Fruit fly (Drosophila melanogaster) whole organism, embryonic: ENCODE data around the gene CG9586.

Experiments used
- Aef1 ChIP-seq: fragments of 200-800 bp; sonication (Bioruptor generic); IDR thresholded peaks from 3 replicates; pipeline ENCODE4 v1.3.6; 2022; ENCODE audit warnings: missing biosample characterization, missing genetic modification characterization
- Bdp1 ChIP-seq: fragments of 200-800 bp; sonication (Bioruptor generic); optimal IDR thresholded peaks from 3 replicates; lab custom pipeline; 2016; ENCODE audit warnings: missing biosample characterization, missing genetic modification characterization
- BtbVII ChIP-seq: fragments of 200-800 bp; sonication (Bioruptor generic); optimal IDR thresholded peaks from 3 replicates; lab custom pipeline; 2017; ENCODE audit warnings: missing biosample characterization, mild to moderate bottlenecking, missing genetic modification characterization
- CG10209 ChIP-seq: fragments of 200-800 bp; sonication (Bioruptor generic); optimal IDR thresholded peaks from 3 replicates; lab custom pipeline; 2017; ENCODE audit warnings: missing biosample characterization, mild to moderate bottlenecking, missing genetic modification characterization, missing genetic modification reagents
- CG10267 ChIP-seq: fragments of 200-800 bp; sonication (Bioruptor generic); optimal IDR thresholded peaks from 2 replicates; lab custom pipeline; 2018; ENCODE audit warnings: missing biosample characterization, mild to moderate bottlenecking, missing genetic modification characterization, moderate library complexity
- CG10431 ChIP-seq: fragments of 200-800 bp; sonication (Bioruptor generic); optimal IDR thresholded peaks from 3 replicates; lab custom pipeline; 2018; ENCODE audit warnings: missing biosample characterization, mild to moderate bottlenecking, missing genetic modification characterization
- CG11560 ChIP-seq: fragments of 200-800 bp; sonication (Bioruptor generic); IDR thresholded peaks from 3 replicates; pipeline ENCODE4 v1.3.6; 2022; ENCODE audit warnings: missing biosample characterization, missing genetic modification characterization
- CG11696 ChIP-seq: fragments of 200-800 bp; sonication (Bioruptor generic); IDR thresholded peaks from 2 replicates; pipeline ENCODE4 v1.3.6; 2022; ENCODE audit warnings: missing biosample characterization, missing genetic modification characterization
- CG11723 ChIP-seq: fragments of 200-800 bp; sonication (Bioruptor generic); optimal IDR thresholded peaks from 2 replicates; lab custom pipeline; 2017; ENCODE audit warnings: missing biosample characterization, mild to moderate bottlenecking, missing genetic modification characterization
- CG15479 ChIP-seq: fragments of 200-800 bp; sonication (Bioruptor generic); optimal IDR thresholded peaks from 3 replicates; lab custom pipeline; 2019; ENCODE audit warnings: missing biosample characterization, mild to moderate bottlenecking, missing genetic modification characterization, moderate library complexity
- CG30020 ChIP-seq: fragments of 200-800 bp; optimal IDR thresholded peaks from 2 replicates; lab custom pipeline; 2019; ENCODE audit warnings: missing biosample characterization, mild to moderate bottlenecking, missing genetic modification characterization, moderate library complexity
- CG31441 ChIP-seq: fragments of 200-800 bp; sonication (Bioruptor generic); IDR thresholded peaks from 2 replicates; pipeline ENCODE4 v1.3.6; 2022; ENCODE audit warnings: missing biosample characterization, missing genetic modification characterization
- CG3281 ChIP-seq: fragments of 200-800 bp; sonication (Bioruptor generic); optimal IDR thresholded peaks from 3 replicates; lab custom pipeline; 2017; ENCODE audit warnings: missing biosample characterization, mild to moderate bottlenecking, missing genetic modification characterization
- CG4424 ChIP-seq: fragments of 200-800 bp; sonication (Bioruptor generic); optimal IDR thresholded peaks from 3 replicates; lab custom pipeline; 2016; ENCODE audit warnings: missing biosample characterization, missing genetic modification characterization
- CG4617 ChIP-seq: fragments of 200-800 bp; sonication (Bioruptor generic); optimal IDR thresholded peaks from 3 replicates; lab custom pipeline; 2016; ENCODE audit warnings: missing biosample characterization, missing genetic modification characterization, borderline replicate concordance
- CG4730 ChIP-seq: fragments of 200-800 bp; sonication (Bioruptor generic); IDR thresholded peaks from 2 replicates; pipeline ENCODE4 v1.3.6; 2022; ENCODE audit warnings: missing biosample characterization, missing genetic modification characterization
- CG8089 ChIP-seq: fragments of 200-800 bp; sonication (Bioruptor generic); optimal IDR thresholded peaks from 3 replicates; lab custom pipeline; 2016; ENCODE audit warnings: missing biosample characterization, missing genetic modification characterization
- CG8944 ChIP-seq: fragments of 200-800 bp; sonication (Bioruptor generic); optimal IDR thresholded peaks from 3 replicates; lab custom pipeline; 2016; ENCODE audit warnings: missing biosample characterization, missing genetic modification characterization
- CG9727 ChIP-seq: fragments of 200-800 bp; sonication (Bioruptor generic); optimal IDR thresholded peaks from 3 replicates; lab custom pipeline; 2017; ENCODE audit warnings: missing biosample characterization, mild to moderate bottlenecking, missing genetic modification characterization
- CTCF ChIP-seq: fragments of 200-800 bp; sonication (Bioruptor generic); optimal IDR thresholded peaks from 2 replicates; lab custom pipeline; 2017; ENCODE audit warnings: missing biosample characterization, mild to moderate bottlenecking, missing genetic modification characterization, moderate library complexity
- Dip3 ChIP-seq: fragments of 200-800 bp; sonication (Bioruptor generic); optimal IDR thresholded peaks from 3 replicates; lab custom pipeline; 2016; ENCODE audit warnings: missing biosample characterization, missing genetic modification characterization
- Dp ChIP-seq: fragments of 200-800 bp; sonication (Bioruptor generic); optimal IDR thresholded peaks from 2 replicates; lab custom pipeline; 2018; ENCODE audit warnings: missing biosample characterization, mild to moderate bottlenecking, missing genetic modification characterization, moderate library complexity
- HHEX ChIP-seq: fragments of 200-800 bp; sonication (Bioruptor generic); optimal IDR thresholded peaks from 3 replicates; lab custom pipeline; 2017; ENCODE audit warnings: missing biosample characterization, mild to moderate bottlenecking, missing genetic modification characterization, missing genetic modification reagents
- HLH4C ChIP-seq: fragments of 200-800 bp; sonication (Bioruptor generic); IDR thresholded peaks from 3 replicates; pipeline ENCODE4 v1.3.6; 2022; ENCODE audit warnings: missing biosample characterization, missing genetic modification characterization; ENCODE audit not compliant: partially characterized antibody
- Kr ChIP-seq: fragments of 200-800 bp; sonication (Bioruptor generic); optimal IDR thresholded peaks from 2 replicates; lab custom pipeline; 2017; ENCODE audit warnings: missing biosample characterization, mild to moderate bottlenecking, missing genetic modification characterization
- Med ChIP-seq: fragments of 200-800 bp; sonication (Bioruptor generic); peaks from one replicate; lab custom pipeline; 2016; ENCODE audit warnings: missing biosample characterization, missing genetic modification characterization, mild to moderate bottlenecking, inconsistent platforms, moderate library complexity
- Rfx ChIP-seq: fragments of 200-800 bp; sonication (Bioruptor generic); IDR thresholded peaks from 2 replicates; pipeline ENCODE4 v1.3.6; 2022; ENCODE audit warnings: missing biosample characterization, missing genetic modification characterization
- Rx ChIP-seq: fragments of 200-800 bp; sonication (Bioruptor generic); IDR thresholded peaks from 2 replicates; pipeline ENCODE4 v1.3.6; 2022; ENCODE audit warnings: missing biosample characterization, missing genetic modification characterization
- Scr ChIP-seq: fragments of 200-800 bp; sonication (Bioruptor generic); IDR thresholded peaks from 2 replicates; pipeline ENCODE4 v1.3.6; 2022; ENCODE audit warnings: missing biosample characterization, missing genetic modification characterization; ENCODE audit not compliant: partially characterized antibody
- bsh ChIP-seq, 2 experiments: fragments of 200-800 bp; sonication (Bioruptor generic); optimal IDR thresholded peaks; 2 replicates each; lab custom pipeline; 2017 to 2018; ENCODE audit warnings: mild to moderate bottlenecking in 2 of 2, missing biosample characterization in 2 of 2, missing genetic modification characterization in 2 of 2, moderate library complexity in 1 of 2
- caup ChIP-seq: fragments of 200-800 bp; sonication (Bioruptor generic); optimal IDR thresholded peaks from 3 replicates; lab custom pipeline; 2017; ENCODE audit warnings: missing biosample characterization, mild to moderate bottlenecking, missing genetic modification characterization, moderate library complexity; ENCODE audit not compliant: severe bottlenecking
- crc ChIP-seq: fragments of 200-800 bp; sonication (Bioruptor generic); optimal IDR thresholded peaks from 2 replicates; lab custom pipeline; 2016; ENCODE audit warnings: missing biosample characterization, missing genetic modification characterization
- disco-r ChIP-seq: fragments of 200-800 bp; sonication (Bioruptor generic); optimal IDR thresholded peaks from 2 replicates; lab custom pipeline; 2016; ENCODE audit warnings: missing biosample characterization, missing genetic modification characterization
- dysf ChIP-seq: fragments of 200-800 bp; sonication (Bioruptor generic); IDR thresholded peaks from 3 replicates; pipeline ENCODE4 v1.3.6; 2022; ENCODE audit warnings: missing biosample characterization, missing genetic modification characterization
- gcm2 ChIP-seq: fragments of 200-800 bp; sonication (Bioruptor generic); optimal IDR thresholded peaks from 2 replicates; lab custom pipeline; 2016; ENCODE audit warnings: missing biosample characterization, missing genetic modification characterization
- hbn ChIP-seq: fragments of 200-800 bp; sonication (Bioruptor generic); IDR thresholded peaks from 2 replicates; pipeline ENCODE4 v1.3.6; 2022; ENCODE audit warnings: missing biosample characterization, missing genetic modification characterization; ENCODE audit not compliant: partially characterized antibody
- kni ChIP-seq: fragments of 200-800 bp; sonication (Bioruptor generic); optimal IDR thresholded peaks from 3 replicates; lab custom pipeline; 2017; ENCODE audit warnings: mild to moderate bottlenecking, missing biosample characterization, missing genetic modification reagents, missing genetic modification characterization
- nerfin-2 ChIP-seq: fragments of 200-800 bp; sonication (Bioruptor generic); IDR thresholded peaks from 2 replicates; pipeline ENCODE4 v1.3.6; 2022; ENCODE audit warnings: missing biosample characterization, missing genetic modification characterization; ENCODE audit not compliant: partially characterized antibody
- pb ChIP-seq: fragments of 200-800 bp; sonication (Bioruptor generic); optimal IDR thresholded peaks from 3 replicates; lab custom pipeline; 2016; ENCODE audit warnings: missing biosample characterization, missing genetic modification characterization
- psq ChIP-seq: fragments of 200-800 bp; sonication (Bioruptor generic); optimal IDR thresholded peaks from 2 replicates; lab custom pipeline; 2017; ENCODE audit warnings: missing biosample characterization, missing genetic modification characterization
- rib ChIP-seq: fragments of 200-800 bp; sonication (Bioruptor generic); IDR thresholded peaks from 2 replicates; pipeline ENCODE4 v1.3.6; 2022; ENCODE audit warnings: missing biosample characterization, missing genetic modification characterization
- seq ChIP-seq: fragments of 200-800 bp; sonication (Bioruptor generic); IDR thresholded peaks from 2 replicates; pipeline ENCODE4 v1.3.6; 2022; ENCODE audit warnings: missing biosample characterization, missing genetic modification characterization
- sr ChIP-seq: fragments of 200-800 bp; sonication (Bioruptor generic); IDR thresholded peaks from 3 replicates; pipeline ENCODE4 v1.3.6; 2022; ENCODE audit warnings: missing biosample characterization, missing genetic modification characterization
- tx ChIP-seq: fragments of 200-800 bp; sonication (Bioruptor generic); optimal IDR thresholded peaks from 2 replicates; lab custom pipeline; 2016; ENCODE audit warnings: missing biosample characterization, missing genetic modification characterization

Gene CG9586

dm6 chr2L:9166399-9166980, at the start of gene CG9586, which contains the start of gene tai (continued):
- TF ChIP-seq nerfin-2 (no peak), CG11696 (GFP tag; lab: Robert Waterston, UW) (peak; percentile 66), Dip3 (GFP tag; lab: Kevin White, UChicago) (peak; percentile 27), sr (no peak; the same call in 2 of the 3 replicates), tx (no peak), CG11560 (tag; lab: Robert Waterston, UW) (peak; percentile 63; the same call in 2 of the 3 replicates), hbn (peak; percentile 56), Dp (GFP tag; lab: Kevin White, UChicago) (peak; percentile 38), Bdp1 (GFP tag; lab: Kevin White, UChicago) (peak; percentile 54), CG3281 (GFP tag; lab: Kevin White, UChicago) (peak; percentile 77), psq (GFP tag; lab: Kevin White, UChicago) (peak; percentile 71), caup (GFP tag; lab: Kevin White, UChicago) (peak; percentile 84), CG31441 (GFP tag; lab: Robert Waterston, UW) (peak; percentile 89), HLH4C (GFP tag; lab: Robert Waterston, UW) (peak; percentile 41; the same call in 2 of the 3 replicates), CG4617 (GFP tag; lab: Kevin White, UChicago) (peak; percentile 82), BtbVII (GFP tag; lab: Kevin White, UChicago) (peak; percentile 46), CG9727 (peak; percentile 89), CG11723 (GFP tag; lab: Kevin White, UChicago) (peak; percentile 46), crc (no peak), CG10267 (tag; lab: Kevin White, UChicago) (peak; percentile 100), gcm2 (no peak), HHEX (GFP tag; lab: Kevin White, UChicago) (peak; percentile 72), Rx (GFP tag; lab: Robert Waterston, UW) (no peak), CG4424 (GFP tag; lab: Kevin White, UChicago) (peak; percentile 88), Rfx (GFP tag; lab: Robert Waterston, UW) (peak; percentile 89), CG4730 (0 out of 2 replicates have a peak, but pooled peaks have one; percentile 49), dysf (GFP tag; lab: Robert Waterston, UW) (peak; percentile 77; the same call in 2 of the 3 replicates), CG15479 (no peak), Scr (GFP tag; lab: Robert Waterston, UW) (peak; percentile 47), pb (GFP tag; lab: Kevin White, UChicago) (no peak), CG8944 (GFP tag; lab: Kevin White, UChicago) (peak; percentile 59), seq (GFP tag; lab: Robert Waterston, UW) (peak; percentile 46; the same call in 1 of the 2 replicates), Kr (GFP tag; lab: Kevin White, UChicago) (peak; percentile 27), CG8089 (GFP tag; lab: Kevin White, UChicago) (no peak), Med (GFP tag; lab: Kevin White, UChicago) (peak; percentile 90), CTCF (GFP tag; lab: Kevin White, UChicago) (peak; percentile 7), disco-r (GFP tag; lab: Kevin White, UChicago) (no peak), Aef1 (peak; percentile 49; the same call in 2 of the 3 replicates), CG10431 (peak; percentile 5), CG10209 (GFP tag; lab: Kevin White, UChicago) (peak; percentile 84)

DNA sequence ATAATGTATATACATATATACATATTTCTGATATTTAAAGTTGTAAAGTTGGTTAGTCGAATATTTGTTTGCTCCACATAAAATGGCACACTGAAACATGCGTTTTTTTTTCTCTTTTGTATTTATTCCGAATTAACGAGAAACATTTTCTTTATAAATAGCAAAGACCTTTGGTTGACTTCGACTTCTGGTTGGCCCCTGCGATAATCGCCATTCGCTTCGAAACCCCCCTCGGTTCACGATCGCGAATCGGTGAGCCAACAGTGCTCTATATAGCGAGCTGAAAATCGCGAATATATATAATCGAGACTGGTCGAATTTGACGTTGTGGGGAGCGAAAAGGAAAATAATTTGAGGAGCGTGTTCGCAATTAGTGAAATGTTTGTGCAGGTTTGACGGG, 49.6 kb upstream of the CG9586 start:
- TF ChIP-seq bsh (GFP tag; optimal IDR thresholded peaks at IDR 0.05; lab: Kevin White, UChicago) = no peak
- no peak for TF ChIP-seq CG30020 (tag; lab: Kevin White, UChicago)
- no peak for TF ChIP-seq kni (GFP tag; lab: Kevin White, UChicago)
- TF ChIP-seq rib (GFP tag; lab: Robert Waterston, UW) = no peak
- TF ChIP-seq, all 482 proteins: peak for 0
